Comparison of ENCODE assay signal across 5 worm cellular contexts in genomic region chrII:8835857-8836256, ce11.
A peak's percentile ranks its signal among the peaks of the same experiment; 100 is the strongest.
TF ChIP-seq lines count a peak whose summit lies in the region.

Gene F46C5.4, plus strand, starts transcription at chrII:8836078.

TF ChIP-seq in whole organism, L1 larva, 84 proteins besides CTCF, POLR2A, EP300 and RAD21:
- peak; percentile 85 for TF ChIP-seq fkh-10 (GFP tag; optimal IDR thresholded peaks at IDR 0.05; lab: Kevin White, UChicago)
- no peak for TF ChIP-seq sox-4 (tag; optimal IDR thresholded peaks at IDR 0.05; lab: Kevin White, UChicago)
- TF ChIP-seq lin-14 (GFP tag; optimal IDR thresholded peaks at IDR 0.05; lab: Kevin White, UChicago): peak; percentile 66
- TF ChIP-seq Y116A8C.19 (tag; optimal IDR thresholded peaks at IDR 0.05; lab: Kevin White, UChicago; ENCODE audit: borderline replicate concordance): no peak

TF ChIP-seq in whole organism, L3 larva, 47 proteins besides CTCF, POLR2A, EP300 and RAD21:
- TF ChIP-seq elt-3 (tag; optimal IDR thresholded peaks at IDR 0.05; lab: Kevin White, UChicago) (no peak), fkh-10 (GFP tag; optimal IDR thresholded peaks at IDR 0.05; lab: Kevin White, UChicago) (peak; percentile 69), fkh-2 (tag; optimal IDR thresholded peaks at IDR 0.05; lab: Kevin White, UChicago) (no peak), unc-39 (tag; optimal IDR thresholded peaks at IDR 0.05; lab: Kevin White, UChicago) (no peak), lin-39 (tag; optimal IDR thresholded peaks at IDR 0.05; lab: Kevin White, UChicago) (no peak), ama-1 (optimal IDR thresholded peaks at IDR 0.05; lab: Kevin White, UChicago) (no peak), ceh-82 (tag; optimal IDR thresholded peaks at IDR 0.05; lab: Kevin White, UChicago) (no peak)

TF ChIP-seq in whole organism, L4 larva, 104 proteins besides CTCF, POLR2A, EP300 and RAD21:
- TF ChIP-seq unc-62 (GFP tag; optimal IDR thresholded peaks at IDR 0.05 in 1 of 2; lab: Kevin White, UChicago) (peak in 1 of 2 experiments; percentile 35), unc-62 (tag; optimal IDR thresholded peaks at IDR 0.05; lab: Kevin White, UChicago) (no peak), mep-1 (tag; optimal IDR thresholded peaks at IDR 0.05; lab: Kevin White, UChicago) (no peak), fkh-10 (GFP tag; optimal IDR thresholded peaks at IDR 0.05; lab: Kevin White, UChicago) (peak; percentile 76), zip-2 (tag; optimal IDR thresholded peaks at IDR 0.05; lab: Kevin White, UChicago) (no peak)
TF ChIP-seq in whole organism, L4 larva: peak in this region for 2.

TF ChIP-seq in whole organism, late embryonic, 69 proteins besides CTCF, POLR2A, EP300 and RAD21:
- TF ChIP-seq unc-42 (tag; optimal IDR thresholded peaks at IDR 0.05; lab: Kevin White, UChicago) (peak; percentile 58), sox-2 (GFP tag; IDR thresholded peaks at IDR 0.05; lab: Robert Waterston, UW) (no peak)

TF ChIP-seq in whole organism, mixed stage, embryonic, 35 proteins besides CTCF, POLR2A, EP300 and RAD21:
- TF ChIP-seq lin-13 (tag; optimal IDR thresholded peaks at IDR 0.05; lab: Kevin White, UChicago): no peak
- peak; percentile 71 for TF ChIP-seq ces-1 (GFP tag; optimal IDR thresholded peaks at IDR 0.05; lab: Kevin White, UChicago)

Comparison
In these comparisons a context has a peak if more than half of its experiments do, and no peak if none do; other contexts are left out.
1. Of the 29 proteins assayed by ChIP-seq in both whole organism, L4 larva and whole organism, L1 larva: peak only in whole organism, L4 larva: none; only in whole organism, L1 larva: none; in both: fkh-10; in neither: 27; mixed calls (peak in some experiments, not most) for 1.